Fruit fly (Drosophila melanogaster) whole organism, prepupa: ENCODE data around the gene csw.

Experiments
- Blimp-1 ChIP-seq: fragments of 200-800 bp; sonication (Bioruptor generic); optimal IDR thresholded peaks from 3 replicates; lab custom pipeline; 2017; ENCODE audit warnings: missing biosample characterization, missing genetic modification characterization, mild to moderate bottlenecking, moderate library complexity, missing genetic modification reagents
- CG10631 ChIP-seq: fragments of 200-800 bp; sonication (Bioruptor generic); optimal IDR thresholded peaks from 2 replicates; lab custom pipeline; 2016; ENCODE audit warnings: missing biosample characterization, missing genetic modification characterization
- CG10669 ChIP-seq: fragments of 200-800 bp; sonication (Bioruptor generic); optimal IDR thresholded peaks from 3 replicates; lab custom pipeline; 2018; ENCODE audit warnings: missing biosample characterization, mild to moderate bottlenecking, missing genetic modification characterization, moderate library complexity
- CG11294 ChIP-seq: fragments of 200-800 bp; sonication (Bioruptor generic); IDR thresholded peaks from 2 replicates; pipeline ENCODE4 v1.3.6; 2022; ENCODE audit warnings: missing biosample characterization, missing genetic modification characterization
- CG11902 ChIP-seq: fragments of 200-800 bp; sonication (Bioruptor generic); optimal IDR thresholded peaks from 3 replicates; lab custom pipeline; 2016; ENCODE audit warnings: missing biosample characterization, missing genetic modification characterization
- CG15336 ChIP-seq: fragments of 200-800 bp; sonication (Bioruptor generic); IDR thresholded peaks from 2 replicates; pipeline ENCODE4 v1.3.6; 2022; ENCODE audit warnings: missing biosample characterization, missing genetic modification characterization
- CG1621 ChIP-seq: fragments of 200-800 bp; sonication (Bioruptor generic); optimal IDR thresholded peaks from 3 replicates; lab custom pipeline; 2018; ENCODE audit warnings: missing biosample characterization, mild to moderate bottlenecking, missing genetic modification characterization
- CG16779 ChIP-seq: fragments of 200-800 bp; sonication (Bioruptor generic); optimal IDR thresholded peaks from 3 replicates; lab custom pipeline; 2017; ENCODE audit warnings: missing biosample characterization, mild to moderate bottlenecking, missing genetic modification characterization
- CG31627 ChIP-seq: fragments of 200-800 bp; sonication (Bioruptor generic); optimal IDR thresholded peaks from 3 replicates; lab custom pipeline; 2016; ENCODE audit warnings: missing biosample characterization, missing genetic modification characterization
- CG32006 ChIP-seq: fragments of 200-800 bp; sonication (Bioruptor generic); optimal IDR thresholded peaks from 3 replicates; lab custom pipeline; 2017; ENCODE audit warnings: missing biosample characterization, mild to moderate bottlenecking, missing genetic modification characterization
- CG34406 ChIP-seq: fragments of 200-800 bp; sonication (Bioruptor generic); optimal IDR thresholded peaks from 3 replicates; lab custom pipeline; 2016; ENCODE audit warnings: missing biosample characterization, missing genetic modification characterization
- CG3919 ChIP-seq: fragments of 200-800 bp; sonication (Bioruptor generic); optimal IDR thresholded peaks from 3 replicates; lab custom pipeline; 2016; ENCODE audit warnings: missing biosample characterization, missing genetic modification characterization
- CG4318 ChIP-seq: fragments of 200-800 bp; sonication (Bioruptor generic); optimal IDR thresholded peaks from 3 replicates; lab custom pipeline; 2017; ENCODE audit warnings: missing biosample characterization, mild to moderate bottlenecking, missing genetic modification characterization
- CG6163 ChIP-seq: fragments of 200-800 bp; sonication (Bioruptor generic); IDR thresholded peaks from 3 replicates; pipeline ENCODE4 v1.3.6; 2022; ENCODE audit warnings: missing biosample characterization, missing genetic modification characterization
- CG6276 ChIP-seq: fragments of 200-800 bp; sonication (Bioruptor generic); optimal IDR thresholded peaks from 2 replicates; lab custom pipeline; 2017; ENCODE audit warnings: missing biosample characterization, mild to moderate bottlenecking, missing genetic modification characterization
- CG6808 ChIP-seq: fragments of 200-800 bp; sonication (Bioruptor generic); optimal IDR thresholded peaks from 3 replicates; lab custom pipeline; 2017; ENCODE audit warnings: missing biosample characterization, missing genetic modification characterization, mild to moderate bottlenecking, moderate library complexity, missing genetic modification reagents
- CG6854 ChIP-seq: fragments of 200-800 bp; sonication (Bioruptor generic); optimal IDR thresholded peaks from 2 replicates; lab custom pipeline; 2017; ENCODE audit warnings: missing biosample characterization, mild to moderate bottlenecking, missing genetic modification characterization
- CG8119 ChIP-seq: fragments of 200-800 bp; sonication (Bioruptor generic); IDR thresholded peaks from 3 replicates; pipeline ENCODE4 v1.3.6; 2022; ENCODE audit warnings: missing biosample characterization, missing genetic modification characterization
- CG8319 ChIP-seq: fragments of 200-800 bp; sonication (Bioruptor generic); optimal IDR thresholded peaks from 3 replicates; lab custom pipeline; 2016; ENCODE audit warnings: missing biosample characterization, missing genetic modification characterization
- CG8632 ChIP-seq: fragments of 200-800 bp; sonication (Bioruptor generic); optimal IDR thresholded peaks from 3 replicates; lab custom pipeline; 2016; ENCODE audit warnings: missing biosample characterization, missing genetic modification characterization
- CG9139 ChIP-seq: fragments of 200-800 bp; sonication (Bioruptor generic); optimal IDR thresholded peaks from 3 replicates; lab custom pipeline; 2017; ENCODE audit warnings: missing biosample characterization, mild to moderate bottlenecking, missing genetic modification characterization
- Eip75B ChIP-seq: fragments of 200-800 bp; sonication (Bioruptor generic); optimal IDR thresholded peaks from 3 replicates; lab custom pipeline; 2016; ENCODE audit warnings: missing biosample characterization, missing genetic modification characterization
- Eip78C ChIP-seq: fragments of 200-800 bp; sonication (Bioruptor generic); peaks from one replicate; lab custom pipeline; 2016; ENCODE audit warnings: missing biosample characterization, missing genetic modification characterization
- Eip93F ChIP-seq: fragments of 200-800 bp; sonication (Bioruptor generic); optimal IDR thresholded peaks from 2 replicates; lab custom pipeline; 2016; ENCODE audit warnings: missing biosample characterization, mild to moderate bottlenecking, missing genetic modification characterization
- Ets21C ChIP-seq: fragments of 200-800 bp; sonication (Bioruptor generic); optimal IDR thresholded peaks from 3 replicates; lab custom pipeline; 2016; ENCODE audit warnings: missing biosample characterization, missing genetic modification characterization
- Hr38 ChIP-seq: sonication (Bioruptor generic); optimal IDR thresholded peaks from 2 replicates; lab custom pipeline; 2016; ENCODE audit warnings: missing biosample characterization, missing genetic modification characterization
- Hr4 ChIP-seq: fragments of 200-800 bp; sonication (Bioruptor generic); optimal IDR thresholded peaks from 3 replicates; lab custom pipeline; 2016; ENCODE audit warnings: missing biosample characterization, missing genetic modification characterization
- Lpt ChIP-seq: fragments of 200-800 bp; sonication (Bioruptor generic); optimal IDR thresholded peaks from 3 replicates; lab custom pipeline; 2016; ENCODE audit warnings: missing biosample characterization, missing genetic modification characterization
- OdsH ChIP-seq: fragments of 200-800 bp; sonication (Bioruptor generic); optimal IDR thresholded peaks from 3 replicates; lab custom pipeline; 2016; ENCODE audit warnings: missing biosample characterization, missing genetic modification characterization
- Smox ChIP-seq: fragments of 200-800 bp; sonication (Bioruptor generic); optimal IDR thresholded peaks from 3 replicates; lab custom pipeline; 2016; ENCODE audit warnings: missing biosample characterization, missing genetic modification characterization
- Sox14 ChIP-seq: fragments of 200-800 bp; sonication (Bioruptor generic); optimal IDR thresholded peaks from 3 replicates; lab custom pipeline; 2016; ENCODE audit warnings: missing biosample characterization, missing genetic modification characterization
- Sox15 ChIP-seq: fragments of 200-800 bp; sonication (Bioruptor generic); optimal IDR thresholded peaks from 3 replicates; lab custom pipeline; 2016; ENCODE audit warnings: missing biosample characterization, missing genetic modification characterization
- achi ChIP-seq: fragments of 200-800 bp; sonication (Bioruptor generic); optimal IDR thresholded peaks from 3 replicates; lab custom pipeline; 2016; ENCODE audit warnings: missing biosample characterization, missing genetic modification characterization
- acj6 ChIP-seq: fragments of 200-800 bp; sonication (Bioruptor generic); optimal IDR thresholded peaks from 3 replicates; lab custom pipeline; 2016; ENCODE audit warnings: missing biosample characterization, missing genetic modification characterization
- cyc ChIP-seq: fragments of 200-800 bp; sonication (Bioruptor generic); optimal IDR thresholded peaks from 3 replicates; lab custom pipeline; 2016; ENCODE audit warnings: missing biosample characterization, missing genetic modification characterization
- dac ChIP-seq: fragments of 200-800 bp; sonication (Bioruptor generic); optimal IDR thresholded peaks from 2 replicates; lab custom pipeline; 2017; ENCODE audit warnings: missing biosample characterization, mild to moderate bottlenecking, missing genetic modification characterization
- dsx ChIP-seq: fragments of 200-800 bp; optimal IDR thresholded peaks from 3 replicates; lab custom pipeline; 2019; ENCODE audit warnings: missing biosample characterization, mild to moderate bottlenecking, missing genetic modification characterization, moderate library complexity; ENCODE audit not compliant: poor library complexity, severe bottlenecking
- eg ChIP-seq: fragments of 200-800 bp; sonication (Bioruptor generic); IDR thresholded peaks from 3 replicates; pipeline ENCODE4 v1.3.6; 2022; ENCODE audit warnings: missing biosample characterization, missing genetic modification characterization
- fd59A ChIP-seq: fragments of 200-800 bp; sonication (Bioruptor generic); optimal IDR thresholded peaks from 2 replicates; lab custom pipeline; 2017; ENCODE audit warnings: missing biosample characterization, mild to moderate bottlenecking, missing genetic modification characterization, missing genetic modification reagents
- fkh ChIP-seq: fragments of 200-800 bp; sonication (Bioruptor generic); optimal IDR thresholded peaks from 3 replicates; lab custom pipeline; 2017; ENCODE audit warnings: missing biosample characterization, mild to moderate bottlenecking, missing genetic modification characterization, moderate library complexity
- lz ChIP-seq: fragments of 200-800 bp; sonication (Bioruptor generic); optimal IDR thresholded peaks from 3 replicates; lab custom pipeline; 2016; ENCODE audit warnings: missing biosample characterization, missing genetic modification characterization
- net ChIP-seq: fragments of 200-800 bp; sonication (Bioruptor generic); optimal IDR thresholded peaks from 3 replicates; lab custom pipeline; 2016; ENCODE audit warnings: missing biosample characterization, missing genetic modification characterization
- salr ChIP-seq, 2 experiments: fragments of 200-800 bp; sonication (Bioruptor generic); optimal IDR thresholded peaks; 3 replicates each; lab custom pipeline; 2016 to 2018; ENCODE audit warnings: missing biosample characterization in 2 of 2, missing genetic modification characterization in 2 of 2, mild to moderate bottlenecking in 1 of 2
- ss ChIP-seq, 2 experiments: fragments of 200-800 bp; sonication (Bioruptor generic); optimal IDR thresholded peaks; 2 replicates in 1 of 2; 3 replicates in 1 of 2; lab custom pipeline; 2017 to 2018; ENCODE audit warnings: mild to moderate bottlenecking in 2 of 2, missing biosample characterization in 2 of 2, missing genetic modification characterization in 2 of 2, moderate library complexity in 1 of 2
- svp ChIP-seq: fragments of 200-800 bp; sonication (Bioruptor generic); peaks from one replicate; lab custom pipeline; 2016; ENCODE audit warnings: missing biosample characterization, missing genetic modification characterization
- topi ChIP-seq: fragments of 200-800 bp; sonication (Bioruptor generic); optimal IDR thresholded peaks from 3 replicates; lab custom pipeline; 2016; ENCODE audit warnings: missing biosample characterization, missing genetic modification characterization

csw gene

DNA sequence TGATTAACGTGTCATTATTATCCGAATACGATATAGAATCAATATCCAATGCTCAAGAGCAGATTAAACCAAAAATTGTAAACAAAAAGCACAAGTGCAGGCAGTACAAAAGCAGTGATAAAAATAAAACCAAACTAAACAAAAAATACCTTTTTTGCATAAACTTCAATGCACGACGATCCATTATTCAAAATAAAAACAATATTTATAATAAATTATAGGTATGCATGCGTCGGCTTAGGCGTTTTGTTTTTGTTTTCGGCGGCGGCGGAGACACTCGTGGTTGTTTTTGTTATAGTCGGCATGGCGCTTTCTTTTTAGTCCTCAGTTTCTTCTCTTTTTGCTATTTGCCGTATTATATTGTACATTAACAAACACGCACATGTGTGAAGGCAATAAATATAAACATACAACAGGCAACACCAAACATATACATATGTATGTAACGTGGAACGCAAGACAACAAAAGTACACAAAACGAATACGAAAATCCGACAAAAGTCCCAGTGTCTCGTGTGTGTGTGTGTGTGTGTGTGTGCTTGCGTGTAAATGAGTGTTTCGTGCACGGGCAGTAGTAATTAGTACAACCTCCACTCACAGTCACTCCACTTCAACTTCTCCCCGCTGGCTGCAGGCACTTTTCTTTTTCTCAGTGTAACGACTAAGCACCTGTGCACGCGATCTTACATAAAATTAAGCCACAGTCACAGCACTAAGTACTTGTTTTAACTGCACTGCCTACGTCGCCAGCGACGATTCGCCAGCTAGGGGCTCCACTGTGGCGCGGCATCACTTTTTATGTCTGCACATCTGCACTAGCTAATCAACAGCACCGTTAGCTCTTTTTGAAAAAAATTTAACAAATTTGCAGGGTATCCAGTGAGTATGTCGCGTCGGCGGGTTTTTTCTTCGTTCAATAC is 42.1 kb downstream of the csw start (continued):
- TF ChIP-seq lz (GFP tag; lab: Kevin White, UChicago) (peak; percentile 26), Smox (GFP tag; lab: Kevin White, UChicago) (no peak), OdsH (peak; percentile 26), CG1621 (tag; lab: Kevin White, UChicago) (no peak), Blimp-1 (GFP tag; lab: Kevin White, UChicago) (no peak), acj6 (GFP tag; lab: Kevin White, UChicago) (peak; percentile 9), CG10669 (GFP tag; lab: Kevin White, UChicago) (no peak), ss (GFP tag; optimal IDR thresholded peaks at IDR 0.05; lab: Kevin White, UChicago) (peak in 1 of 2 experiments; percentile 94), CG6276 (no peak), Ets21C (GFP tag; lab: Kevin White, UChicago) (no peak), CG16779 (tag; lab: Kevin White, UChicago) (no peak), salr (GFP tag; optimal IDR thresholded peaks at IDR 0.05; lab: Kevin White, UChicago) (no peak), CG8319 (GFP tag; lab: Kevin White, UChicago) (no peak), dsx (GFP tag; lab: Kevin White, UChicago) (no peak), Lpt (GFP tag; lab: Kevin White, UChicago) (no peak), fd59A (no peak), CG15336 (peak; percentile 61; the same call in 1 of the 2 replicates), dac (GFP tag; lab: Kevin White, UChicago) (no peak), Hr38 (GFP tag; lab: Kevin White, UChicago) (no peak), cyc (peak; percentile 25), Eip78C (GFP tag; lab: Kevin White, UChicago) (peak; percentile 69), CG11902 (GFP tag; lab: Kevin White, UChicago) (peak; percentile 37), achi (no peak), Eip93F (no peak)

- TF ChIP-seq Hr4 (GFP tag; lab: Kevin White, UChicago) = peak; percentile 100
- TF ChIP-seq CG31627 (GFP tag; lab: Kevin White, UChicago) = peak; percentile 100
- peak; percentile 98 for TF ChIP-seq CG16779 (tag; lab: Kevin White, UChicago)
- TF ChIP-seq CG6163 = peak; percentile 100
- TF ChIP-seq CG32006 (GFP tag; lab: Kevin White, UChicago) = peak; percentile 100
- peak; percentile 99 for TF ChIP-seq CG6854
- TF ChIP-seq Blimp-1 (GFP tag; lab: Kevin White, UChicago) = peak; percentile 96
- TF ChIP-seq net (GFP tag; lab: Kevin White, UChicago) = peak; percentile 99
- peak; percentile 100 for TF ChIP-seq fd59A
- peak; percentile 99 for TF ChIP-seq CG4318
- peak; percentile 100 for TF ChIP-seq Eip78C (GFP tag; lab: Kevin White, UChicago)
- peak; percentile 98 for TF ChIP-seq CG6276
- TF ChIP-seq CG1621 (tag; lab: Kevin White, UChicago) = peak; percentile 99
- TF ChIP-seq CG6808 (GFP tag; lab: Kevin White, UChicago) = peak; percentile 98
- peak; percentile 100 for TF ChIP-seq CG8119 (GFP tag; lab: Robert Waterston, UW)
- TF ChIP-seq Sox15 (GFP tag; lab: Kevin White, UChicago) = peak; percentile 100
- TF ChIP-seq CG34406 (GFP tag; lab: Kevin White, UChicago) = peak; percentile 99
- TF ChIP-seq CG11902 (GFP tag; lab: Kevin White, UChicago) = peak; percentile 100
- TF ChIP-seq CG9139 (GFP tag; lab: Kevin White, UChicago) = peak; percentile 98
- peak; percentile 99 for TF ChIP-seq Smox (GFP tag; lab: Kevin White, UChicago)
- TF ChIP-seq CG8319 (GFP tag; lab: Kevin White, UChicago) = peak; percentile 99
- peak; percentile 100 for TF ChIP-seq acj6 (GFP tag; lab: Kevin White, UChicago)
- TF ChIP-seq Eip75B (GFP tag; lab: Kevin White, UChicago) = peak; percentile 99
- peak; percentile 99 for TF ChIP-seq CG8632
- TF ChIP-seq topi (GFP tag; lab: Kevin White, UChicago) = peak; percentile 100
- peak; percentile 100 for TF ChIP-seq CG3919 (GFP tag; lab: Kevin White, UChicago)
- peak; percentile 100 for TF ChIP-seq svp
- TF ChIP-seq CG10631 = peak; percentile 100
- peak; percentile 100 for TF ChIP-seq CG11294 (GFP tag; lab: Robert Waterston, UW)
- TF ChIP-seq eg (GFP tag; lab: Robert Waterston, UW) = peak; percentile 100
- TF ChIP-seq fkh (GFP tag; lab: Kevin White, UChicago) = peak; percentile 99
- TF ChIP-seq Sox14 = peak; percentile 100
- peak; percentile 100 for TF ChIP-seq Lpt (GFP tag; lab: Kevin White, UChicago)
Measured at dm6 chrX:2136831-2137452, 42.9 kb downstream of the csw start.
